Fruit fly (Drosophila melanogaster) whole organism, wandering third instar larva: Measurements from ENCODE around the gene CG7841.

ENCODE experiments used
- Abd-B ChIP-seq: fragments of >200 bp; optimal IDR thresholded peaks from 2 replicates; lab custom pipeline; 2017; ENCODE audit warnings: missing biosample characterization, missing genetic modification characterization
- CrebA ChIP-seq: fragments of 200-800 bp; sonication (Bioruptor generic); optimal IDR thresholded peaks from 2 replicates; lab custom pipeline; 2016; ENCODE audit warnings: missing biosample characterization, mild to moderate bottlenecking, missing genetic modification characterization, borderline replicate concordance
- Dfd ChIP-seq: fragments of >200 bp; optimal IDR thresholded peaks from 2 replicates; lab custom pipeline; 2017; ENCODE audit warnings: missing biosample characterization, missing genetic modification characterization
- GATAd ChIP-seq: sonication (Bioruptor generic); optimal IDR thresholded peaks from 2 replicates; lab custom pipeline; 2016; ENCODE audit warnings: missing biosample characterization, missing genetic modification characterization
- HLH106 ChIP-seq: fragments of 200-800 bp; optimal IDR thresholded peaks from 3 replicates; lab custom pipeline; 2019; ENCODE audit warnings: missing biosample characterization, mild to moderate bottlenecking, missing genetic modification characterization, moderate library complexity
- Hnf4 ChIP-seq: fragments of 200-800 bp; sonication (Bioruptor generic); optimal IDR thresholded peaks from 2 replicates; lab custom pipeline; 2016; ENCODE audit warnings: missing biosample characterization, mild to moderate bottlenecking, missing genetic modification characterization
- Hr78 ChIP-seq: fragments of >200 bp; optimal IDR thresholded peaks from 2 replicates; lab custom pipeline; 2017; ENCODE audit warnings: missing biosample characterization, missing genetic modification characterization
- Hr83 ChIP-seq: fragments of 200-300 bp; sonication (Bioruptor generic); optimal IDR thresholded peaks from 2 replicates; lab custom pipeline; 2016; ENCODE audit warnings: missing biosample characterization, mild to moderate bottlenecking, missing genetic modification characterization, moderate library complexity; ENCODE audit not compliant: poor library complexity, severe bottlenecking
- Mio ChIP-seq: sonication (Bioruptor generic); optimal IDR thresholded peaks from 2 replicates; lab custom pipeline; 2016; ENCODE audit warnings: missing biosample characterization, missing genetic modification characterization
- Myc ChIP-seq: fragments of >200 bp; optimal IDR thresholded peaks from 2 replicates; lab custom pipeline; 2017
- N ChIP-seq: fragments of >200 bp; optimal IDR thresholded peaks from 2 replicates; lab custom pipeline; 2018; ENCODE audit warnings: missing biosample characterization, missing external identifiers, missing genetic modification characterization
- OdsH ChIP-seq: fragments of 200-800 bp; sonication (Bioruptor generic); optimal IDR thresholded peaks from 2 replicates; lab custom pipeline; 2016; ENCODE audit warnings: missing biosample characterization, mild to moderate bottlenecking, missing genetic modification characterization
- Rel ChIP-seq, 2 experiments: fragments of 200-800 bp; sonication (Bioruptor generic) in 1 of 2; optimal IDR thresholded peaks; 2 replicates in 1 of 2; 3 replicates in 1 of 2; lab custom pipeline; 2016 to 2019; ENCODE audit warnings: mild to moderate bottlenecking in 2 of 2, missing biosample characterization in 2 of 2, missing genetic modification characterization in 2 of 2, moderate library complexity in 1 of 2
- Sp1 ChIP-seq: fragments of 200-800 bp; sonication (Bioruptor generic); optimal IDR thresholded peaks from 3 replicates; lab custom pipeline; 2019; ENCODE audit warnings: missing biosample characterization, mild to moderate bottlenecking, missing genetic modification characterization, moderate library complexity
- Vsx2 ChIP-seq: fragments of 200-300, 225-300 bp; sonication (Bioruptor generic); optimal IDR thresholded peaks from 2 replicates; lab custom pipeline; 2018; ENCODE audit warnings: missing biosample characterization, missing genetic modification characterization; ENCODE audit not compliant: partially characterized antibody
- br ChIP-seq: fragments of 200-800 bp; sonication (Bioruptor generic); optimal IDR thresholded peaks from 2 replicates; lab custom pipeline; 2016; ENCODE audit warnings: missing biosample characterization, missing genetic modification characterization
- brk ChIP-seq: fragments of 200-800 bp; sonication (Bioruptor generic); optimal IDR thresholded peaks from 2 replicates; lab custom pipeline; 2016; ENCODE audit warnings: missing biosample characterization, mild to moderate bottlenecking, missing genetic modification characterization
- dl ChIP-seq, 2 experiments: fragments of 175-275, 200-275 bp in 1 of 2; fragments of 200-275 bp in 1 of 2; sonication (Bioruptor generic); optimal IDR thresholded peaks; lab custom pipeline; 2018; ENCODE audit warnings: mild to moderate bottlenecking in 2 of 2, missing biosample characterization in 2 of 2, missing genetic modification characterization in 2 of 2, moderate library complexity in 2 of 2; ENCODE audit not compliant: partially characterized antibody in 2 of 2, insufficient read depth in 1 of 2
- dmrt93B ChIP-seq: fragments of 200-800 bp; sonication (Bioruptor generic); optimal IDR thresholded peaks from 2 replicates; lab custom pipeline; 2018; ENCODE audit warnings: missing biosample characterization, mild to moderate bottlenecking, missing genetic modification characterization
- dsf ChIP-seq: sonication (Bioruptor generic); optimal IDR thresholded peaks from 2 replicates; lab custom pipeline; 2016; ENCODE audit warnings: missing biosample characterization, missing genetic modification characterization, borderline replicate concordance
- ey ChIP-seq: fragments of 200-800 bp; sonication (Bioruptor generic); optimal IDR thresholded peaks from 2 replicates; lab custom pipeline; 2016; ENCODE audit warnings: missing biosample characterization, missing genetic modification characterization
- foxo ChIP-seq, 2 experiments: fragments of 200-800 bp; sonication (Bioruptor generic); optimal IDR thresholded peaks; 2 replicates in 1 of 2; 3 replicates in 1 of 2; lab custom pipeline; 2016 to 2017; ENCODE audit warnings: missing biosample characterization in 2 of 2, missing genetic modification characterization in 2 of 2
- fru ChIP-seq: fragments of 200-800 bp; sonication (Bioruptor generic); optimal IDR thresholded peaks from 3 replicates; lab custom pipeline; 2016; ENCODE audit warnings: missing biosample characterization, mild to moderate bottlenecking, missing genetic modification characterization
- h ChIP-seq: fragments of 200-800 bp; sonication (Bioruptor generic); optimal IDR thresholded peaks from 3 replicates; lab custom pipeline; 2016; ENCODE audit warnings: missing biosample characterization, mild to moderate bottlenecking, missing genetic modification characterization
- jim ChIP-seq: fragments of 175-275, 200-325 bp; sonication (Bioruptor generic); optimal IDR thresholded peaks from 2 replicates; lab custom pipeline; 2016; ENCODE audit warnings: missing biosample characterization, mild to moderate bottlenecking, missing genetic modification characterization
- pan ChIP-seq: fragments of >200 bp; optimal IDR thresholded peaks from 2 replicates; lab custom pipeline; 2017
- psq ChIP-seq: fragments of 200-800 bp; sonication (Bioruptor generic); optimal IDR thresholded peaks from 3 replicates; lab custom pipeline; 2017; ENCODE audit warnings: missing biosample characterization, mild to moderate bottlenecking, missing genetic modification characterization, moderate library complexity
- rgr ChIP-seq: fragments of 200-800 bp; sonication (Bioruptor generic); optimal IDR thresholded peaks from 3 replicates; lab custom pipeline; 2016; ENCODE audit warnings: missing biosample characterization, mild to moderate bottlenecking, missing genetic modification characterization
- sv ChIP-seq: fragments of 200-800 bp; sonication (Bioruptor generic); optimal IDR thresholded peaks from 3 replicates; lab custom pipeline; 2016; ENCODE audit warnings: missing biosample characterization, missing genetic modification characterization
- tai ChIP-seq: sonication (Bioruptor generic); optimal IDR thresholded peaks from 2 replicates; lab custom pipeline; 2016; ENCODE audit warnings: missing biosample characterization, missing genetic modification characterization
- usp ChIP-seq: fragments of >200 bp; optimal IDR thresholded peaks from 2 replicates; lab custom pipeline; 2017; ENCODE audit warnings: missing biosample characterization, missing genetic modification characterization
- woc ChIP-seq: sonication (Bioruptor generic); optimal IDR thresholded peaks from 2 replicates; lab custom pipeline; 2016; ENCODE audit warnings: missing biosample characterization, mild to moderate bottlenecking, missing genetic modification characterization

Gene CG7841

dm6 chr3L:15548843-15549242 lies 40.8 kb upstream of the CG7841 start:
- TF ChIP-seq Abd-B (GFP tag; lab: Kevin White, UChicago) (no peak), dl (GFP tag; optimal IDR thresholded peaks at IDR 0.05; lab: Kevin White, UChicago; ENCODE audit: insufficient read depth in 1 of 2, partially characterized antibody in 2 of 2) (no peak), N (GFP tag; lab: Kevin White, UChicago) (no peak), dmrt93B (GFP tag; lab: Kevin White, UChicago) (no peak), Hr78 (GFP tag; lab: Kevin White, UChicago) (no peak), Myc (lab: Kevin White, UChicago) (no peak), usp (GFP tag; lab: Kevin White, UChicago) (no peak), h (peak; percentile 63), Dfd (no peak), Hnf4 (no peak), jim (GFP tag; lab: Kevin White, UChicago) (no peak), Sp1 (peak; percentile 42), OdsH (peak; percentile 40), rgr (GFP tag; lab: Kevin White, UChicago) (peak; percentile 42), brk (GFP tag; lab: Kevin White, UChicago) (peak; percentile 13), Mio (GFP tag; lab: Kevin White, UChicago) (no peak), Hr83 (GFP tag; lab: Kevin White, UChicago) (peak; percentile 42), Rel (GFP tag; optimal IDR thresholded peaks at IDR 0.05; lab: Kevin White, UChicago) (no peak), Rel (tag; optimal IDR thresholded peaks at IDR 0.05; lab: Kevin White, UChicago) (no peak), fru (peak; percentile 13), br (GFP tag; lab: Kevin White, UChicago) (peak; percentile 17), foxo (GFP tag; optimal IDR thresholded peaks at IDR 0.05; lab: Kevin White, UChicago) (peak in 1 of 2 experiments; percentile 13)

dm6 chr3L:15547187-15547790 lies 39.2 kb upstream of the CG7841 start:
- TF ChIP-seq Mio (GFP tag; lab: Kevin White, UChicago): no peak
- no peak for TF ChIP-seq OdsH
- peak; percentile 38 for TF ChIP-seq br (GFP tag; lab: Kevin White, UChicago)
- TF ChIP-seq Rel (GFP tag; optimal IDR thresholded peaks at IDR 0.05; lab: Kevin White, UChicago): peak; percentile 52
- peak; percentile 95 for TF ChIP-seq Rel (tag; optimal IDR thresholded peaks at IDR 0.05; lab: Kevin White, UChicago)
- TF ChIP-seq CrebA (GFP tag; lab: Kevin White, UChicago): peak; percentile 85
- TF ChIP-seq brk (GFP tag; lab: Kevin White, UChicago): peak; percentile 59

dm6 chr3L:15544455-15545415 lies 36.7 kb upstream of the CG7841 start:
- TF ChIP-seq N (GFP tag; lab: Kevin White, UChicago): no peak
- no peak for TF ChIP-seq usp (GFP tag; lab: Kevin White, UChicago)
- peak; percentile 37 for TF ChIP-seq fru
- no peak for TF ChIP-seq Dfd
- peak; percentile 35 for TF ChIP-seq HLH106 (tag; lab: Kevin White, UChicago)
- peak; percentile 12 for TF ChIP-seq OdsH
- TF ChIP-seq Rel (GFP tag; optimal IDR thresholded peaks at IDR 0.05; lab: Kevin White, UChicago): no peak
- peak; percentile 53 for TF ChIP-seq Rel (tag; optimal IDR thresholded peaks at IDR 0.05; lab: Kevin White, UChicago)
- TF ChIP-seq sv: no peak
- TF ChIP-seq Myc (lab: Kevin White, UChicago): no peak
- TF ChIP-seq foxo (GFP tag; optimal IDR thresholded peaks at IDR 0.05; lab: Kevin White, UChicago): peak in 1 of 2 experiments; percentile 39
- no peak for TF ChIP-seq tai (GFP tag; lab: Kevin White, UChicago)
- TF ChIP-seq jim (GFP tag; lab: Kevin White, UChicago): peak; percentile 15
- TF ChIP-seq psq (GFP tag; lab: Kevin White, UChicago): peak; percentile 53
- peak; percentile 16 for TF ChIP-seq Sp1
- no peak for TF ChIP-seq CrebA (GFP tag; lab: Kevin White, UChicago)
- peak; percentile 21 for TF ChIP-seq br (GFP tag; lab: Kevin White, UChicago)
- peak; percentile 39 for TF ChIP-seq woc (GFP tag; lab: Kevin White, UChicago)
- TF ChIP-seq ey (GFP tag; lab: Kevin White, UChicago): peak; percentile 37
- peak; percentile 0 for TF ChIP-seq Hnf4
- peak; percentile 20 for TF ChIP-seq rgr (GFP tag; lab: Kevin White, UChicago)

dm6 chr3L:15543467-15543866 lies 35.4 kb upstream of the CG7841 start:
- TF ChIP-seq Rel (GFP tag; optimal IDR thresholded peaks at IDR 0.05; lab: Kevin White, UChicago) (no peak), Rel (tag; optimal IDR thresholded peaks at IDR 0.05; lab: Kevin White, UChicago) (no peak), Vsx2 (GFP tag; lab: Kevin White, UChicago) (no peak), dsf (no peak), Hr78 (GFP tag; lab: Kevin White, UChicago) (no peak), CrebA (GFP tag; lab: Kevin White, UChicago) (no peak), Mio (GFP tag; lab: Kevin White, UChicago) (no peak), GATAd (GFP tag; lab: Kevin White, UChicago) (no peak), Hr83 (GFP tag; lab: Kevin White, UChicago) (no peak), pan (lab: Kevin White, UChicago) (no peak)
